Worm (Caenorhabditis elegans) whole organism, L2 larva: Measurements from ENCODE around the gene R02D3.8.

Experiments
- alr-1 ChIP-seq: fragments of 150-350 bp; optimal IDR thresholded peaks from 2 replicates; lab custom pipeline; 2014; ENCODE audit warnings: missing biosample characterization, missing genetic modification characterization
- aly-2 ChIP-seq: fragments of 150-350 bp; optimal IDR thresholded peaks from 2 replicates; lab custom pipeline; 2014; ENCODE audit warnings: missing biosample characterization, missing genetic modification characterization
- dmd-4 ChIP-seq: sonication (generic microtip); optimal IDR thresholded peaks from 2 replicates; lab custom pipeline; 2017; ENCODE audit warnings: missing biosample characterization, missing genetic modification characterization
- elt-3 ChIP-seq: sonication (generic microtip); optimal IDR thresholded peaks from 2 replicates; lab custom pipeline; 2017; ENCODE audit warnings: missing biosample characterization, missing genetic modification characterization
- fos-1 ChIP-seq: fragments of 150-350 bp; optimal IDR thresholded peaks from 2 replicates; lab custom pipeline; 2014; ENCODE audit warnings: missing biosample characterization, missing genetic modification characterization
- lin-11 ChIP-seq: fragments of 150-350 bp; sonication (generic microtip); optimal IDR thresholded peaks from 2 replicates; lab custom pipeline; 2014; ENCODE audit warnings: missing biosample characterization, missing genetic modification characterization, inconsistent platforms, mixed read lengths
- lsy-2 ChIP-seq, 2 experiments: fragments of 150-350 bp in 1 of 2; sonication (generic microtip) in 1 of 2; optimal IDR thresholded peaks; 2 replicates each; lab custom pipeline; 2014 to 2017; ENCODE audit warnings: missing biosample characterization in 2 of 2, missing genetic modification characterization in 2 of 2
- nhr-237 ChIP-seq: fragments of 150-350 bp; optimal IDR thresholded peaks from 2 replicates; lab custom pipeline; 2014; ENCODE audit warnings: missing biosample characterization, missing genetic modification characterization
- nhr-77 ChIP-seq: fragments of 150-350 bp; optimal IDR thresholded peaks from 2 replicates; lab custom pipeline; 2014; ENCODE audit warnings: missing biosample characterization, missing genetic modification characterization
- sma-3 ChIP-seq: sonication (generic microtip); optimal IDR thresholded peaks from 2 replicates; lab custom pipeline; 2016; ENCODE audit warnings: missing genetic modification reagents, missing genetic modification characterization, missing compliant biosample characterization
- unc-39 ChIP-seq: fragments of 150-350 bp; optimal IDR thresholded peaks from 2 replicates; lab custom pipeline; 2014; ENCODE audit warnings: missing biosample characterization, missing genetic modification characterization
- unc-55 ChIP-seq: fragments of 150-350 bp; sonication (generic microtip); optimal IDR thresholded peaks from 3 replicates; lab custom pipeline; 2014; ENCODE audit warnings: missing biosample characterization, missing genetic modification reagents, missing genetic modification characterization
- unc-62 ChIP-seq: fragments of 150-350 bp; optimal IDR thresholded peaks from 2 replicates; lab custom pipeline; 2014; ENCODE audit warnings: missing biosample characterization, missing genetic modification reagents, missing genetic modification characterization
- ztf-11 ChIP-seq: sonication (generic microtip); optimal IDR thresholded peaks from 2 replicates; lab custom pipeline; 2017; ENCODE audit warnings: missing biosample characterization, missing genetic modification characterization

ce11 chrIV:273299-273698 is 16.3 kb upstream of the R02D3.8 start, which contains the start of gene srh-282:
- TF ChIP-seq unc-62 (GFP tag; lab: Kevin White, UChicago) (no peak), unc-39 (no peak), fos-1 (tag; lab: Kevin White, UChicago) (no peak), unc-55 (no peak), nhr-237 (tag; lab: Kevin White, UChicago) (no peak), lin-11 (tag; lab: Kevin White, UChicago) (no peak), elt-3 (tag; lab: Kevin White, UChicago) (no peak), dmd-4 (tag; lab: Kevin White, UChicago) (no peak), alr-1 (tag; lab: Kevin White, UChicago) (no peak), ztf-11 (no peak), sma-3 (GFP tag; lab: Kevin White, UChicago) (no peak), nhr-77 (no peak), aly-2 (tag; lab: Kevin White, UChicago) (no peak), lsy-2 (tag; optimal IDR thresholded peaks at IDR 0.05; lab: Kevin White, UChicago) (no peak)
